Worm (Caenorhabditis elegans): ENCODE results near the gene ctsa-3.2.

ctsa-3.2 gene

ce11 chrII:9891823-9892222 is 16.8 kb downstream of the ctsa-3.2 start:
- TF ChIP-seq ekl-4 (GFP tag; IDR thresholded peaks at IDR 0.05) = peak; percentile 13; the same call in 1 of the 2 replicates
- TF ChIP-seq F39B2.1 (GFP tag; IDR thresholded peaks at IDR 0.05) = no peak
- TF ChIP-seq sea-2 (GFP tag; IDR thresholded peaks at IDR 0.05) = no peak
- TF ChIP-seq nhr-80 (tag; optimal IDR thresholded peaks at IDR 0.05) = peak; percentile 97
- TF ChIP-seq T07F8.4 (tag; optimal IDR thresholded peaks at IDR 0.05) = no peak
- TF ChIP-seq bed-1 (GFP tag; IDR thresholded peaks at IDR 0.05) = no peak
- peak; percentile 21 for TF ChIP-seq lin-54 (GFP tag; optimal IDR thresholded peaks at IDR 0.05)
- no peak for TF ChIP-seq egl-18 (GFP tag; IDR thresholded peaks at IDR 0.05)
- no peak for TF ChIP-seq repo-1 (tag; optimal IDR thresholded peaks at IDR 0.05)
- TF ChIP-seq pha-4 (tag; optimal IDR thresholded peaks at IDR 0.05) = no peak
- peak; percentile 55 for TF ChIP-seq ztf-22 (GFP tag; optimal IDR thresholded peaks at IDR 0.05)
- no peak for TF ChIP-seq aptf-3 (GFP tag; IDR thresholded peaks at IDR 0.05)
- TF ChIP-seq nfyb-1 (GFP tag; IDR thresholded peaks at IDR 0.05) = peak; percentile 21; the same call in 1 of the 2 replicates
- TF ChIP-seq F33H1.4 (GFP tag; IDR thresholded peaks at IDR 0.05) = no peak
- peak; percentile 38; the same call in 1 of the 2 replicates for TF ChIP-seq dox-1 (GFP tag; IDR thresholded peaks at IDR 0.05)
- no peak for TF ChIP-seq K11D2.4 (GFP tag; IDR thresholded peaks at IDR 0.05)
- TF ChIP-seq fkh-3 (tag; optimal IDR thresholded peaks at IDR 0.05) = no peak
- TF ChIP-seq ama-1 (optimal IDR thresholded peaks at IDR 0.05) = no peak
- no peak for TF ChIP-seq ama-1 (GFP tag; optimal IDR thresholded peaks at IDR 0.05)
- TF ChIP-seq snpc-3.4 (tag; optimal IDR thresholded peaks at IDR 0.05) = no peak
- peak; percentile 26 for TF ChIP-seq atf-7 (tag; optimal IDR thresholded peaks at IDR 0.05)
- TF ChIP-seq rpc-1 (optimal IDR thresholded peaks at IDR 0.05) = no peak
- TF ChIP-seq rpc-1 (tag; optimal IDR thresholded peaks at IDR 0.05) = no peak
- TF ChIP-seq F55B11.4 (tag; optimal IDR thresholded peaks at IDR 0.05; ENCODE audit: borderline replicate concordance, insufficient read depth) = no peak
- no peak for TF ChIP-seq nhr-27 (tag; optimal IDR thresholded peaks at IDR 0.05)
- TF ChIP-seq ztf-26 (tag; optimal IDR thresholded peaks at IDR 0.05) = no peak
- peak; percentile 15; the same call in 1 of the 2 replicates for TF ChIP-seq egl-44 (GFP tag; IDR thresholded peaks at IDR 0.05)
- no peak for TF ChIP-seq lsl-1 (GFP tag; optimal IDR thresholded peaks at IDR 0.05)
- TF ChIP-seq snpc-1.1 (tag; optimal IDR thresholded peaks at IDR 0.05; ENCODE audit: insufficient read depth) = no peak
- no peak for TF ChIP-seq lsy-27 (tag; optimal IDR thresholded peaks at IDR 0.05; ENCODE audit: borderline replicate concordance, insufficient read depth)
- peak; percentile 4 for TF ChIP-seq tbp1 (GFP tag; optimal IDR thresholded peaks at IDR 0.05)
- no peak for TF ChIP-seq Y53G8AR.9 (GFP tag; conservative IDR thresholded peaks at IDR 0.05)
- TF ChIP-seq cebp-1 (GFP tag; IDR thresholded peaks at IDR 0.05) = no peak
- TF ChIP-seq cebp-1 (tag; optimal IDR thresholded peaks at IDR 0.05) = no peak
- TF ChIP-seq ztf-6 (GFP tag; IDR thresholded peaks at IDR 0.05) = no peak
- TF ChIP-seq snpc-4 (GFP tag; optimal IDR thresholded peaks at IDR 0.05) = no peak
- TF ChIP-seq snpc-4 (tag; optimal IDR thresholded peaks at IDR 0.05) = peak in 1 of 4 experiments; percentile 29
- TF ChIP-seq attf-3 (GFP tag; conservative IDR thresholded peaks at IDR 0.05) = no peak
- no peak for TF ChIP-seq madf-10 (tag; optimal IDR thresholded peaks at IDR 0.05)
- TF ChIP-seq sptf-2 (GFP tag; optimal IDR thresholded peaks at IDR 0.05) = no peak
- TF ChIP-seq K12H6.12 (tag; optimal IDR thresholded peaks at IDR 0.05) = no peak
- no peak for TF ChIP-seq athp-1 (tag; optimal IDR thresholded peaks at IDR 0.05)
- peak; percentile 33; the same call in 1 of the 2 replicates for TF ChIP-seq madf-6 (GFP tag; IDR thresholded peaks at IDR 0.05)
- TF ChIP-seq zim-3 (tag; optimal IDR thresholded peaks at IDR 0.05) = no peak
- TF ChIP-seq lin-26 (GFP tag; IDR thresholded peaks at IDR 0.05) = peak; percentile 68; the same call in 1 of the 2 replicates
- TF ChIP-seq efl-1 (GFP tag; optimal IDR thresholded peaks at IDR 0.05) = no peak
- no peak for TF ChIP-seq lir-1 (GFP tag; conservative IDR thresholded peaks at IDR 0.05)
- no peak for TF ChIP-seq Y67H2A.10 (GFP tag; conservative IDR thresholded peaks at IDR 0.05)
- peak; percentile 71 for TF ChIP-seq ets-4 (GFP tag; optimal IDR thresholded peaks at IDR 0.05)
- TF ChIP-seq F57A8.1 (GFP tag; optimal IDR thresholded peaks at IDR 0.05) = no peak

All from whole organism, young adult.